Worm (Caenorhabditis elegans) whole organism, L2 larva: ENCODE data around the gene sel-7.

Experiments used
- ZK546.5 ChIP-seq: sonication (generic microtip); optimal IDR thresholded peaks from 2 replicates; lab custom pipeline; 2017; ENCODE audit warnings: missing biosample characterization, missing genetic modification characterization
- ama-1 ChIP-seq: fragments of 150-350 bp; optimal IDR thresholded peaks from 2 replicates; lab custom pipeline; 2018; ENCODE audit warnings: inconsistent platforms
- blmp-1 ChIP-seq: sonication (generic microtip); optimal IDR thresholded peaks from 2 replicates; lab custom pipeline; 2017; ENCODE audit warnings: missing genetic modification characterization, mild to moderate bottlenecking, missing compliant biosample characterization, antibody characterized with exemption, moderate library complexity; ENCODE audit not compliant: insufficient read depth
- nhr-10 ChIP-seq: sonication (generic microtip); optimal IDR thresholded peaks from 2 replicates; lab custom pipeline; 2017; ENCODE audit warnings: missing biosample characterization, missing genetic modification characterization
- nhr-129 ChIP-seq: fragments of 150-350 bp; optimal IDR thresholded peaks from 2 replicates; lab custom pipeline; 2014; ENCODE audit warnings: missing biosample characterization, missing genetic modification characterization
- unc-55 ChIP-seq: fragments of 150-350 bp; sonication (generic microtip); optimal IDR thresholded peaks from 3 replicates; lab custom pipeline; 2014; ENCODE audit warnings: missing biosample characterization, missing genetic modification reagents, missing genetic modification characterization

DNA sequence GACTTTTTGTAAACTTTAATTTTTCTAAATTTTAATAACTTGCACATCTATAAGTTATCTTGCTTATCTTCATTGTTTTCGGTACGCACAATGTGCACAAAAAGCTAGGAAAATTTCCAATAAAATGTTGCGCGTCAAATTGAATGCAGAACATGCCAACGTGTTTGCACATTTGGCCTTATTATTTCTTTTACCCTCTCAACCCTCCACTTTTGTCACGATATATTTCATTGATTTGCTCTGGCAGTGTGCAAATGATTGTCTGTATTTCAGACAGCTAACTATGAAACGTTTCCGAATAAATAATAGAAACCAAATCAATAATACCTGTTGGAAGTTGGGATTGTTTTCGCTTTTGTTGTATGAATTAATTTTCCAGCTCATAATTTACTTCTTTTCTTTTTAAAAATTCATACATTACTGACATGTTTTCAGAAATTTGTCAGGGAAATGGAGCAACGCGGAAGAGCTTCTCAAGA, 9.4 kb upstream of the sel-7 start, which contains the start of gene wdr-5.2:
- TF ChIP-seq unc-55 (GFP tag; lab: Kevin White, UChicago) (peak; percentile 67), nhr-129 (tag; lab: Kevin White, UChicago) (no peak), ama-1 (lab: Kevin White, UChicago) (no peak), blmp-1 (tag; lab: Kevin White, UChicago) (no peak), ZK546.5 (tag; lab: Kevin White, UChicago) (no peak), nhr-10 (tag; lab: Kevin White, UChicago) (no peak)
